Fruit fly (Drosophila melanogaster) whole organism, prepupa: ENCODE measurements around the gene Mst36Fb.

Experiments used
- CG10631 ChIP-seq: fragments of 200-800 bp; sonication (Bioruptor generic); optimal IDR thresholded peaks from 2 replicates; lab custom pipeline; 2016; ENCODE audit warnings: missing biosample characterization, missing genetic modification characterization
- CG10669 ChIP-seq: fragments of 200-800 bp; sonication (Bioruptor generic); optimal IDR thresholded peaks from 3 replicates; lab custom pipeline; 2018; ENCODE audit warnings: missing biosample characterization, mild to moderate bottlenecking, missing genetic modification characterization, moderate library complexity
- CG11294 ChIP-seq: fragments of 200-800 bp; sonication (Bioruptor generic); IDR thresholded peaks from 2 replicates; pipeline ENCODE4 v1.3.6; 2022; ENCODE audit warnings: missing biosample characterization, missing genetic modification characterization
- CG11762 ChIP-seq: fragments of 200-800 bp; sonication (Bioruptor generic); optimal IDR thresholded peaks from 3 replicates; lab custom pipeline; 2016; ENCODE audit warnings: missing biosample characterization, missing genetic modification characterization; ENCODE audit not compliant: insufficient read depth
- CG1621 ChIP-seq: fragments of 200-800 bp; sonication (Bioruptor generic); optimal IDR thresholded peaks from 3 replicates; lab custom pipeline; 2018; ENCODE audit warnings: missing biosample characterization, mild to moderate bottlenecking, missing genetic modification characterization
- CG3919 ChIP-seq: fragments of 200-800 bp; sonication (Bioruptor generic); optimal IDR thresholded peaks from 3 replicates; lab custom pipeline; 2016; ENCODE audit warnings: missing biosample characterization, missing genetic modification characterization
- CG4318 ChIP-seq: fragments of 200-800 bp; sonication (Bioruptor generic); optimal IDR thresholded peaks from 3 replicates; lab custom pipeline; 2017; ENCODE audit warnings: missing biosample characterization, mild to moderate bottlenecking, missing genetic modification characterization
- CG6163 ChIP-seq: fragments of 200-800 bp; sonication (Bioruptor generic); IDR thresholded peaks from 3 replicates; pipeline ENCODE4 v1.3.6; 2022; ENCODE audit warnings: missing biosample characterization, missing genetic modification characterization
- CG6276 ChIP-seq: fragments of 200-800 bp; sonication (Bioruptor generic); optimal IDR thresholded peaks from 2 replicates; lab custom pipeline; 2017; ENCODE audit warnings: missing biosample characterization, mild to moderate bottlenecking, missing genetic modification characterization
- CG6808 ChIP-seq: fragments of 200-800 bp; sonication (Bioruptor generic); optimal IDR thresholded peaks from 3 replicates; lab custom pipeline; 2017; ENCODE audit warnings: missing biosample characterization, missing genetic modification characterization, mild to moderate bottlenecking, moderate library complexity, missing genetic modification reagents
- CG7368 ChIP-seq: fragments of 200-800 bp; sonication (Bioruptor generic); optimal IDR thresholded peaks from 3 replicates; lab custom pipeline; 2016; ENCODE audit warnings: missing biosample characterization, missing genetic modification characterization
- CG8119 ChIP-seq: fragments of 200-800 bp; sonication (Bioruptor generic); IDR thresholded peaks from 3 replicates; pipeline ENCODE4 v1.3.6; 2022; ENCODE audit warnings: missing biosample characterization, missing genetic modification characterization
- CG8319 ChIP-seq: fragments of 200-800 bp; sonication (Bioruptor generic); optimal IDR thresholded peaks from 3 replicates; lab custom pipeline; 2016; ENCODE audit warnings: missing biosample characterization, missing genetic modification characterization
- CG9139 ChIP-seq: fragments of 200-800 bp; sonication (Bioruptor generic); optimal IDR thresholded peaks from 3 replicates; lab custom pipeline; 2017; ENCODE audit warnings: missing biosample characterization, mild to moderate bottlenecking, missing genetic modification characterization
- Eip78C ChIP-seq: fragments of 200-800 bp; sonication (Bioruptor generic); peaks from one replicate; lab custom pipeline; 2016; ENCODE audit warnings: missing biosample characterization, missing genetic modification characterization
- Eip93F ChIP-seq: fragments of 200-800 bp; sonication (Bioruptor generic); optimal IDR thresholded peaks from 2 replicates; lab custom pipeline; 2016; ENCODE audit warnings: missing biosample characterization, mild to moderate bottlenecking, missing genetic modification characterization
- Ets96B ChIP-seq: fragments of 200-800 bp; optimal IDR thresholded peaks from 2 replicates; lab custom pipeline; 2019; ENCODE audit warnings: missing biosample characterization, mild to moderate bottlenecking, missing genetic modification characterization, moderate library complexity
- Hr38 ChIP-seq: sonication (Bioruptor generic); optimal IDR thresholded peaks from 2 replicates; lab custom pipeline; 2016; ENCODE audit warnings: missing biosample characterization, missing genetic modification characterization
- Met ChIP-seq: fragments of 200-800 bp; sonication (Bioruptor generic); optimal IDR thresholded peaks from 3 replicates; lab custom pipeline; 2016; ENCODE audit warnings: missing biosample characterization, missing genetic modification characterization
- Smox ChIP-seq: fragments of 200-800 bp; sonication (Bioruptor generic); optimal IDR thresholded peaks from 3 replicates; lab custom pipeline; 2016; ENCODE audit warnings: missing biosample characterization, missing genetic modification characterization
- Sox15 ChIP-seq: fragments of 200-800 bp; sonication (Bioruptor generic); optimal IDR thresholded peaks from 3 replicates; lab custom pipeline; 2016; ENCODE audit warnings: missing biosample characterization, missing genetic modification characterization
- achi ChIP-seq: fragments of 200-800 bp; sonication (Bioruptor generic); optimal IDR thresholded peaks from 3 replicates; lab custom pipeline; 2016; ENCODE audit warnings: missing biosample characterization, missing genetic modification characterization
- acj6 ChIP-seq: fragments of 200-800 bp; sonication (Bioruptor generic); optimal IDR thresholded peaks from 3 replicates; lab custom pipeline; 2016; ENCODE audit warnings: missing biosample characterization, missing genetic modification characterization
- fd59A ChIP-seq: fragments of 200-800 bp; sonication (Bioruptor generic); optimal IDR thresholded peaks from 2 replicates; lab custom pipeline; 2017; ENCODE audit warnings: missing biosample characterization, mild to moderate bottlenecking, missing genetic modification characterization, missing genetic modification reagents
- fd85E ChIP-seq: fragments of 200-800 bp; sonication (Bioruptor generic); optimal IDR thresholded peaks from 3 replicates; lab custom pipeline; 2016; ENCODE audit warnings: missing biosample characterization, missing genetic modification characterization
- fkh ChIP-seq: fragments of 200-800 bp; sonication (Bioruptor generic); optimal IDR thresholded peaks from 3 replicates; lab custom pipeline; 2017; ENCODE audit warnings: missing biosample characterization, mild to moderate bottlenecking, missing genetic modification characterization, moderate library complexity
- net ChIP-seq: fragments of 200-800 bp; sonication (Bioruptor generic); optimal IDR thresholded peaks from 3 replicates; lab custom pipeline; 2016; ENCODE audit warnings: missing biosample characterization, missing genetic modification characterization
- pdm3 ChIP-seq: fragments of 200-800 bp; sonication (Bioruptor generic); optimal IDR thresholded peaks from 3 replicates; lab custom pipeline; 2016; ENCODE audit warnings: missing biosample characterization, missing genetic modification characterization
- spab ChIP-seq: fragments of 200-800 bp; sonication (Bioruptor generic); optimal IDR thresholded peaks from 2 replicates; lab custom pipeline; 2017; ENCODE audit warnings: missing biosample characterization, mild to moderate bottlenecking, missing genetic modification characterization, missing genetic modification reagents
- svp ChIP-seq: fragments of 200-800 bp; sonication (Bioruptor generic); peaks from one replicate; lab custom pipeline; 2016; ENCODE audit warnings: missing biosample characterization, missing genetic modification characterization
- topi ChIP-seq: fragments of 200-800 bp; sonication (Bioruptor generic); optimal IDR thresholded peaks from 3 replicates; lab custom pipeline; 2016; ENCODE audit warnings: missing biosample characterization, missing genetic modification characterization
- vri ChIP-seq: fragments of 200-800 bp; sonication (Bioruptor generic); optimal IDR thresholded peaks from 3 replicates; lab custom pipeline; 2016; ENCODE audit warnings: missing biosample characterization, mild to moderate bottlenecking, missing genetic modification characterization

The Mst36Fb gene

dm6 chr2L:18626987-18627386 lies 47.9 kb downstream of the Mst36Fb start (continued):
- no peak for TF ChIP-seq CG9139 (GFP tag; lab: Kevin White, UChicago)
- peak; percentile 72 for TF ChIP-seq Eip78C (GFP tag; lab: Kevin White, UChicago)
- no peak for TF ChIP-seq net (GFP tag; lab: Kevin White, UChicago)
- peak; percentile 30 for TF ChIP-seq topi (GFP tag; lab: Kevin White, UChicago)
- TF ChIP-seq fd59A (GFP tag; lab: Kevin White, UChicago), result no peak
- no peak for TF ChIP-seq spab (GFP tag; lab: Kevin White, UChicago)
- TF ChIP-seq Sox15 (GFP tag; lab: Kevin White, UChicago), result no peak
- TF ChIP-seq Met (GFP tag; lab: Kevin White, UChicago), result peak; percentile 48
- TF ChIP-seq achi (GFP tag; lab: Kevin White, UChicago), result no peak

dm6 chr2L:18625470-18625869 lies 49.4 kb downstream of the Mst36Fb start:
- TF ChIP-seq Hr38 (GFP tag; lab: Kevin White, UChicago), result no peak
- TF ChIP-seq fkh (GFP tag; lab: Kevin White, UChicago), result peak; percentile 87

dm6 chr2L:18625009-18625408 lies 49.9 kb downstream of the Mst36Fb start:
- TF ChIP-seq acj6 (GFP tag; lab: Kevin White, UChicago) (no peak), vri (GFP tag; lab: Kevin White, UChicago) (peak; percentile 8), Eip93F (no peak), fd85E (no peak), CG6276 (GFP tag; lab: Kevin White, UChicago) (no peak)

- TF ChIP-seq Eip93F, result no peak
- no peak for TF ChIP-seq svp (GFP tag; lab: Kevin White, UChicago)
- no peak for TF ChIP-seq pdm3
- TF ChIP-seq CG6808 (GFP tag; lab: Kevin White, UChicago), result no peak
- TF ChIP-seq CG7368, result no peak
- TF ChIP-seq CG10631 (GFP tag; lab: Kevin White, UChicago), result no peak
- TF ChIP-seq fd59A (GFP tag; lab: Kevin White, UChicago), result no peak
- no peak for TF ChIP-seq CG3919
- no peak for TF ChIP-seq CG8119 (GFP tag; lab: Robert Waterston, UW)
- TF ChIP-seq CG11294, result no peak
- no peak for TF ChIP-seq net (GFP tag; lab: Kevin White, UChicago)
- no peak for TF ChIP-seq Sox15 (GFP tag; lab: Kevin White, UChicago)
- no peak for TF ChIP-seq achi (GFP tag; lab: Kevin White, UChicago)
- no peak for TF ChIP-seq CG8319 (GFP tag; lab: Kevin White, UChicago)
- TF ChIP-seq CG1621 (tag; lab: Kevin White, UChicago), result no peak
- TF ChIP-seq Met (GFP tag; lab: Kevin White, UChicago), result no peak
- TF ChIP-seq Hr38 (GFP tag; lab: Kevin White, UChicago), result no peak
Observed at dm6 chr2L:18624362-18624761, 50.5 kb downstream of the Mst36Fb start.

dm6 chr2L:18623435-18623834 lies 51.5 kb downstream of the Mst36Fb start:
- TF ChIP-seq CG11762 (GFP tag; lab: Kevin White, UChicago) (no peak), Eip93F (no peak), CG10669 (no peak), CG8319 (GFP tag; lab: Kevin White, UChicago) (no peak), CG6163 (GFP tag; lab: Robert Waterston, UW) (no peak), achi (GFP tag; lab: Kevin White, UChicago) (no peak), svp (GFP tag; lab: Kevin White, UChicago) (peak; percentile 51), fd85E (no peak), CG4318 (GFP tag; lab: Kevin White, UChicago) (no peak), Ets96B (no peak), Smox (GFP tag; lab: Kevin White, UChicago) (no peak), Eip78C (GFP tag; lab: Kevin White, UChicago) (peak; percentile 59), Hr38 (GFP tag; lab: Kevin White, UChicago) (no peak)
